Fruit fly (Drosophila melanogaster) whole organism, embryonic: ENCODE measurements around the gene inaE.

Experiments used
- Atf-2 ChIP-seq: fragments of 200-800 bp; sonication (Bioruptor generic); optimal IDR thresholded peaks from 2 replicates; lab custom pipeline; 2016; ENCODE audit warnings: missing biosample characterization, missing genetic modification characterization
- CG10565 ChIP-seq: fragments of 200-800 bp; sonication (Bioruptor generic); optimal IDR thresholded peaks from 3 replicates; lab custom pipeline; 2016; ENCODE audit warnings: missing biosample characterization, mild to moderate bottlenecking, missing genetic modification characterization
- CG11695 ChIP-seq: fragments of 200-800 bp; sonication (Bioruptor generic); IDR thresholded peaks from 3 replicates; pipeline ENCODE4 v1.3.6; 2022; ENCODE audit warnings: missing biosample characterization, missing genetic modification characterization
- CG12071 ChIP-seq: fragments of 200-800 bp; sonication (Bioruptor generic); optimal IDR thresholded peaks from 3 replicates; lab custom pipeline; 2018; ENCODE audit warnings: missing biosample characterization, mild to moderate bottlenecking, missing genetic modification characterization
- CG13287 ChIP-seq: fragments of 200-800 bp; sonication (Bioruptor generic); IDR thresholded peaks from 2 replicates; pipeline ENCODE4 v1.3.6; 2022; ENCODE audit warnings: missing biosample characterization, missing genetic modification characterization; ENCODE audit not compliant: partially characterized antibody
- CG13624 ChIP-seq: fragments of 200-800 bp; sonication (Bioruptor generic); optimal IDR thresholded peaks from 2 replicates; lab custom pipeline; 2016; ENCODE audit warnings: missing biosample characterization, missing genetic modification characterization
- CG13894 ChIP-seq: fragments of 200-800 bp; sonication (Bioruptor generic); optimal IDR thresholded peaks from 3 replicates; lab custom pipeline; 2018; ENCODE audit warnings: missing biosample characterization, mild to moderate bottlenecking, missing genetic modification characterization, moderate library complexity
- CG15011 ChIP-seq: fragments of 200-800 bp; sonication (Bioruptor generic); optimal IDR thresholded peaks from 3 replicates; lab custom pipeline; 2018; ENCODE audit warnings: missing biosample characterization, mild to moderate bottlenecking, missing genetic modification characterization
- CG17361 ChIP-seq: fragments of 200-800 bp; sonication (Bioruptor generic); IDR thresholded peaks from 3 replicates; pipeline ENCODE4 v1.3.6; 2022; ENCODE audit warnings: missing biosample characterization, missing genetic modification characterization
- CG4820 ChIP-seq: fragments of 200-800 bp; sonication (Bioruptor generic); optimal IDR thresholded peaks from 3 replicates; lab custom pipeline; 2016; ENCODE audit warnings: missing biosample characterization, missing genetic modification characterization
- CG6765 ChIP-seq: fragments of 200-800 bp; sonication (Bioruptor generic); optimal IDR thresholded peaks from 3 replicates; lab custom pipeline; 2017; ENCODE audit warnings: missing biosample characterization, mild to moderate bottlenecking, missing genetic modification characterization
- CG7372 ChIP-seq: fragments of 200-800 bp; sonication (Bioruptor generic); IDR thresholded peaks from 2 replicates; pipeline ENCODE4 v1.3.6; 2022; ENCODE audit warnings: missing biosample characterization, missing genetic modification characterization
- CG7963 ChIP-seq: fragments of 200-800 bp; sonication (Bioruptor generic); IDR thresholded peaks from 3 replicates; pipeline ENCODE4 v1.3.6; 2022; ENCODE audit warnings: missing biosample characterization, missing genetic modification characterization; ENCODE audit not compliant: partially characterized antibody
- CG8944 ChIP-seq: fragments of 200-800 bp; sonication (Bioruptor generic); optimal IDR thresholded peaks from 3 replicates; lab custom pipeline; 2016; ENCODE audit warnings: missing biosample characterization, missing genetic modification characterization
- CG9437 ChIP-seq: fragments of 200-800 bp; sonication (Bioruptor generic); optimal IDR thresholded peaks from 2 replicates; lab custom pipeline; 2018; ENCODE audit warnings: missing biosample characterization, mild to moderate bottlenecking, missing genetic modification characterization
- CG9932 ChIP-seq: fragments of 200-800 bp; sonication (Bioruptor generic); IDR thresholded peaks from 2 replicates; pipeline ENCODE4 v1.3.6; 2022; ENCODE audit warnings: missing biosample characterization, missing genetic modification characterization
- Dek ChIP-seq: fragments of 200-800 bp; sonication (Bioruptor generic); optimal IDR thresholded peaks from 3 replicates; lab custom pipeline; 2019; ENCODE audit warnings: missing biosample characterization, mild to moderate bottlenecking, missing genetic modification characterization, moderate library complexity
- Hr3 ChIP-seq: fragments of 200-800 bp; sonication (Bioruptor generic); optimal IDR thresholded peaks from 3 replicates; lab custom pipeline; 2016; ENCODE audit warnings: missing biosample characterization, missing genetic modification characterization
- NC2β ChIP-seq: fragments of 200-800 bp; sonication (Bioruptor generic); optimal IDR thresholded peaks from 2 replicates; lab custom pipeline; 2016; ENCODE audit warnings: missing biosample characterization, missing genetic modification characterization
- PHDP ChIP-seq: fragments of 200-800 bp; sonication (Bioruptor generic); optimal IDR thresholded peaks from 3 replicates; lab custom pipeline; 2018; ENCODE audit warnings: missing biosample characterization, mild to moderate bottlenecking, missing genetic modification characterization, moderate library complexity
- Pdp1 ChIP-seq, 2 experiments: fragments of 200-800 bp; sonication (Bioruptor generic); optimal IDR thresholded peaks; 3 replicates each; lab custom pipeline; 2016; ENCODE audit warnings: missing biosample characterization in 2 of 2, missing genetic modification characterization in 2 of 2, mild to moderate bottlenecking in 1 of 2, moderate library complexity in 1 of 2
- Sry-β ChIP-seq: fragments of 200-800 bp; sonication (Bioruptor generic); optimal IDR thresholded peaks from 2 replicates; lab custom pipeline; 2018; ENCODE audit warnings: missing biosample characterization, mild to moderate bottlenecking, missing genetic modification characterization, moderate library complexity
- Stat92E ChIP-seq, 3 experiments: fragments of >200 bp in 2 of 3; fragments of 200-800 bp in 1 of 3; sonication (Bioruptor generic) in 1 of 3; optimal IDR thresholded peaks; 2 replicates each; lab custom pipeline; 2017 to 2019; ENCODE audit warnings: missing biosample characterization in 3 of 3, missing genetic modification characterization in 3 of 3, mild to moderate bottlenecking in 1 of 3, moderate library complexity in 1 of 3
- al ChIP-seq: fragments of 200-800 bp; sonication (Bioruptor generic); IDR thresholded peaks from 2 replicates; pipeline ENCODE4 v1.3.6; 2022; ENCODE audit warnings: missing biosample characterization, missing genetic modification characterization
- amos ChIP-seq: fragments of 200-800 bp; sonication (Bioruptor generic); IDR thresholded peaks from 2 replicates; pipeline ENCODE4 v1.3.6; 2022; ENCODE audit warnings: missing biosample characterization, missing genetic modification characterization; ENCODE audit not compliant: partially characterized antibody
- ash1 ChIP-seq: fragments of 200-800 bp; sonication (Bioruptor generic); optimal IDR thresholded peaks from 2 replicates; lab custom pipeline; 2018; ENCODE audit warnings: missing biosample characterization, mild to moderate bottlenecking, missing genetic modification characterization
- btn ChIP-seq: fragments of 200-800 bp; sonication (Bioruptor generic); optimal IDR thresholded peaks from 2 replicates; lab custom pipeline; 2016; ENCODE audit warnings: missing biosample characterization, missing genetic modification characterization
- ci ChIP-seq: fragments of 200-800 bp; sonication (Bioruptor generic); IDR thresholded peaks from 3 replicates; pipeline ENCODE4 v1.3.6; 2022; ENCODE audit warnings: missing biosample characterization, missing genetic modification characterization
- disco-r ChIP-seq: fragments of 200-800 bp; sonication (Bioruptor generic); optimal IDR thresholded peaks from 2 replicates; lab custom pipeline; 2016; ENCODE audit warnings: missing biosample characterization, missing genetic modification characterization
- dm ChIP-seq: fragments of 200-800 bp; sonication (Bioruptor generic); optimal IDR thresholded peaks from 3 replicates; lab custom pipeline; 2016; ENCODE audit warnings: missing biosample characterization, missing genetic modification characterization
- fu2 ChIP-seq: fragments of 200-800 bp; sonication (Bioruptor generic); optimal IDR thresholded peaks from 2 replicates; lab custom pipeline; 2016; ENCODE audit warnings: missing biosample characterization, missing genetic modification characterization
- gce ChIP-seq: fragments of 200-800 bp; sonication (Bioruptor generic); IDR thresholded peaks from 3 replicates; pipeline ENCODE4 v1.3.6; 2022; ENCODE audit warnings: missing biosample characterization, missing genetic modification characterization
- gt ChIP-seq: fragments of 200-800 bp; sonication (Bioruptor generic); IDR thresholded peaks from 2 replicates; pipeline ENCODE4 v1.3.6; 2022; ENCODE audit warnings: missing biosample characterization, missing genetic modification characterization
- kni ChIP-seq: fragments of 200-800 bp; sonication (Bioruptor generic); optimal IDR thresholded peaks from 3 replicates; lab custom pipeline; 2017; ENCODE audit warnings: mild to moderate bottlenecking, missing biosample characterization, missing genetic modification reagents, missing genetic modification characterization
- maf-S ChIP-seq: fragments of 200-800 bp; sonication (Bioruptor generic); optimal IDR thresholded peaks from 2 replicates; lab custom pipeline; 2016; ENCODE audit warnings: missing biosample characterization, missing genetic modification characterization
- mld ChIP-seq: fragments of 200-800 bp; sonication (Bioruptor generic); IDR thresholded peaks from 3 replicates; pipeline ENCODE4 v1.3.6; 2022; ENCODE audit warnings: missing biosample characterization, missing genetic modification characterization; ENCODE audit not compliant: partially characterized antibody
- nmo ChIP-seq: fragments of 200-800 bp; sonication (Bioruptor generic); optimal IDR thresholded peaks from 2 replicates; lab custom pipeline; 2018; ENCODE audit warnings: missing biosample characterization, mild to moderate bottlenecking, missing genetic modification characterization, moderate library complexity
- rib ChIP-seq: fragments of 200-800 bp; sonication (Bioruptor generic); IDR thresholded peaks from 2 replicates; pipeline ENCODE4 v1.3.6; 2022; ENCODE audit warnings: missing biosample characterization, missing genetic modification characterization
- scrt ChIP-seq: fragments of 200-800 bp; sonication (Bioruptor generic); optimal IDR thresholded peaks from 2 replicates; lab custom pipeline; 2018; ENCODE audit warnings: missing biosample characterization, mild to moderate bottlenecking, missing genetic modification characterization, moderate library complexity
- slbo ChIP-seq: fragments of 200-800 bp; sonication (Bioruptor generic); IDR thresholded peaks from 2 replicates; pipeline ENCODE4 v1.3.6; 2022; ENCODE audit warnings: missing biosample characterization, missing genetic modification characterization
- slou ChIP-seq: fragments of 200-800 bp; sonication (Bioruptor generic); optimal IDR thresholded peaks from 3 replicates; lab custom pipeline; 2016; ENCODE audit warnings: missing biosample characterization, missing genetic modification characterization
- stc ChIP-seq: fragments of 200-800 bp; sonication (Bioruptor generic); IDR thresholded peaks from 2 replicates; pipeline ENCODE4 v1.3.6; 2022; ENCODE audit warnings: missing biosample characterization, missing genetic modification characterization
- tgo ChIP-seq: fragments of 200-800 bp; sonication (Bioruptor generic); IDR thresholded peaks from 3 replicates; pipeline ENCODE4 v1.3.6; 2022; ENCODE audit warnings: missing biosample characterization, missing genetic modification characterization
- toy ChIP-seq: fragments of 200-800 bp; sonication (Bioruptor generic); IDR thresholded peaks from 2 replicates; pipeline ENCODE4 v1.3.6; 2022; ENCODE audit warnings: missing biosample characterization, missing genetic modification characterization
- trem ChIP-seq: fragments of 200-800 bp; optimal IDR thresholded peaks from 3 replicates; lab custom pipeline; 2019; ENCODE audit warnings: missing biosample characterization, mild to moderate bottlenecking, missing genetic modification characterization, moderate library complexity
- tx ChIP-seq: fragments of 200-800 bp; sonication (Bioruptor generic); optimal IDR thresholded peaks from 2 replicates; lab custom pipeline; 2016; ENCODE audit warnings: missing biosample characterization, missing genetic modification characterization
- wdn ChIP-seq: fragments of 200-800 bp; sonication (Bioruptor generic); IDR thresholded peaks from 2 replicates; pipeline ENCODE4 v1.3.6; 2022; ENCODE audit warnings: missing biosample characterization, missing genetic modification characterization
- zf30C ChIP-seq: fragments of 200-800 bp; sonication (Bioruptor generic); optimal IDR thresholded peaks from 3 replicates; lab custom pipeline; 2018; ENCODE audit warnings: missing biosample characterization, mild to moderate bottlenecking, missing genetic modification characterization

The inaE gene

DNA sequence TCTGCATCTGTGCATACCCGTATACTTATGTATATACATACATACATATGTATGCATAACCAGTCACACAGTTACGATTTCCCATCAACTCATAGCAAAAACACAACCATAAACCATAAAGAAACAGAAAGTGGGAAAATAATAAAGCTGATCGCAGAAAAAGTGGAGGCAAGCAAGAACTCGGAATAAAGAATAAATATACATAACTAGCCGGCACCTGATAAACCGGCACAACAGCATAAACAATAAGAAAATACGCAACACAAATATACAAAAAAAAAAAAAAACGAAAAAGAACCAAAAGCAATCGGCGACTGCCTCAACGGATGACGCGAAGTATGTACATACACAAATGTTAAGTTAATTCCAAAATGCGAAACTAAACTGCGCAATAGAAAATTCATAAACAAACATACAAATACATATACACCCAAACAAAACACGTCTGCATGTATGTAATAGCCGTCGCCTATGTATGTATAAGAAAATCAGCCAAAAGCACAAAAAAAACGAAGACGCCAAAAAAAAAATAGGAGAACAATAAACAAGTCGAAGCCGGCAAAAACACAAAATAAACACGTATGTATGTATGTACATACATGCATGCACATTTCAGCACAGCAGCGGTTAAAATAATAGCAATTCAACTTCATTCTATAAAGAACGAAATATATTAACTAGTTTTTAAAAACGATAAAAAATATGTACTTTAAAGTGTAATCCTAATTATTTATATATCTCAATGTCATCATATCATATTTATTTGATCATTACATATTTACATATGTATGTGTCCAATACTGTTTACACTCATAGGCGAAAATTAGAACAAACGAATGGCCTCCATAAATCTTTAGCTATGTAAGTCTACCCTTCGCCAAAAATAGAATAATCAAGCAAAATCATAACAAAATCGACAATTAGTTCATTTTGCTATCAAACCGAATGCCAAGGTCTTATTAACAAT, 34.3 kb upstream of the inaE start (continued):
- peak; percentile 57 for TF ChIP-seq CG15011 (GFP tag; lab: Kevin White, UChicago)
- no peak for TF ChIP-seq kni (GFP tag; lab: Kevin White, UChicago)
- TF ChIP-seq NC2β (GFP tag; lab: Kevin White, UChicago): no peak
- TF ChIP-seq CG11695 (GFP tag; lab: Robert Waterston, UW): peak; percentile 91
- peak; percentile 66 for TF ChIP-seq CG7372
- peak; percentile 59 for TF ChIP-seq rib (GFP tag; lab: Robert Waterston, UW)
- no peak for TF ChIP-seq ash1 (GFP tag; lab: Kevin White, UChicago)
- peak; percentile 31 for TF ChIP-seq fu2 (GFP tag; lab: Kevin White, UChicago)
- TF ChIP-seq tx (GFP tag; lab: Kevin White, UChicago): no peak
- peak; percentile 44 for TF ChIP-seq CG4820
- TF ChIP-seq disco-r: no peak
- peak; percentile 59 for TF ChIP-seq Hr3 (GFP tag; lab: Kevin White, UChicago)
- peak; percentile 20 for TF ChIP-seq slou (GFP tag; lab: Kevin White, UChicago)
- peak; percentile 79 for TF ChIP-seq al (GFP tag; lab: Robert Waterston, UW)
- TF ChIP-seq CG13894: peak; percentile 3
- no peak for TF ChIP-seq CG8944 (GFP tag; lab: Kevin White, UChicago)
- peak; percentile 66 for TF ChIP-seq Dek
- peak; percentile 22 for TF ChIP-seq CG6765 (GFP tag; lab: Kevin White, UChicago)
- TF ChIP-seq zf30C: no peak
- TF ChIP-seq btn (GFP tag; lab: Kevin White, UChicago): no peak
- TF ChIP-seq CG9932 (GFP tag; lab: Robert Waterston, UW): peak; percentile 83
- peak; percentile 57; the same call in 1 of the 2 replicates for TF ChIP-seq toy (GFP tag; lab: Robert Waterston, UW)
- no peak for TF ChIP-seq dm
- TF ChIP-seq maf-S (GFP tag; lab: Kevin White, UChicago): no peak
- no peak for TF ChIP-seq CG12071 (GFP tag; lab: Kevin White, UChicago)
- no peak for TF ChIP-seq CG7963 (GFP tag; lab: Robert Waterston, UW)
- TF ChIP-seq CG17361 (GFP tag; lab: Robert Waterston, UW): peak; percentile 79
- TF ChIP-seq slbo (GFP tag; lab: Robert Waterston, UW): peak; percentile 85
- no peak for TF ChIP-seq Sry-β (GFP tag; lab: Kevin White, UChicago)
- peak; percentile 2 for TF ChIP-seq Atf-2 (GFP tag; lab: Kevin White, UChicago)
- no peak for TF ChIP-seq Stat92E (GFP tag; optimal IDR thresholded peaks at IDR 0.05; lab: Kevin White, UChicago)
- TF ChIP-seq stc (GFP tag; lab: Robert Waterston, UW): peak; percentile 84
- no peak for TF ChIP-seq mld (GFP tag; lab: Robert Waterston, UW)
- TF ChIP-seq CG13287 (GFP tag; lab: Robert Waterston, UW): no peak
- TF ChIP-seq scrt (GFP tag; lab: Kevin White, UChicago): peak; percentile 67
- TF ChIP-seq CG10565 (GFP tag; lab: Kevin White, UChicago): no peak
- peak; percentile 66; the same call in 2 of the 3 replicates for TF ChIP-seq ci (GFP tag; lab: Robert Waterston, UW)
- peak; percentile 48; the same call in 1 of the 3 replicates for TF ChIP-seq gce (GFP tag; lab: Robert Waterston, UW)
- peak; percentile 85 for TF ChIP-seq PHDP (tag; lab: Kevin White, UChicago)
- no peak for TF ChIP-seq gt (GFP tag; lab: Robert Waterston, UW)
- no peak for TF ChIP-seq trem (tag; lab: Kevin White, UChicago)
- peak; percentile 72 for TF ChIP-seq CG9437
- no peak for TF ChIP-seq amos (GFP tag; lab: Robert Waterston, UW)
- TF ChIP-seq wdn (GFP tag; lab: Robert Waterston, UW): peak; percentile 61
- TF ChIP-seq CG13624 (GFP tag; lab: Kevin White, UChicago): peak; percentile 97
- peak; percentile 58 for TF ChIP-seq nmo (GFP tag; lab: Kevin White, UChicago)
- TF ChIP-seq tgo: peak; percentile 83
- TF ChIP-seq Pdp1 (GFP tag; optimal IDR thresholded peaks at IDR 0.05; lab: Kevin White, UChicago): peak in 1 of 2 experiments; percentile 14
